Worm (Caenorhabditis elegans): ENCODE data around the gene C35A5.11.

DNA sequence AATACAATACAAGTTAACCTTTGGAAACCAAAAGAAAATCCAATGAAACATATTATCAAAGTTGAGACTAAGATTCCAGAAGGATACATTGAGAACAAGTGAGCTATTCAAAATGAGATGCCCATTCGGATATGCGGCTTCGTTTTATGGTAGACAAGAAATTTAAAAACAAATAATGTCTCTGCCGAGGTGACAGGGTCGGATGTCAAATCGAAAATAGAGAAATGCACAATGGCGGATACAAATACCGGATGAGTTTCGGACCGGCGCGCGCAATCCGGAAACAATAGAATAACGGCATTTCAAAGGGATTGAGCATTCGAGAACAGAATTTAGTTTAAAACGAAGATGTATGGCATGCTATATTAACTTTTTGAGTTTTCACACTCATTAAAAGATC lies 39.6 kb downstream of the C35A5.11 start, which contains the start of gene F22E12.3:
- TF ChIP-seq nhr-10 (tag; optimal IDR thresholded peaks at IDR 0.05) (no peak), sma-3 (GFP tag; optimal IDR thresholded peaks at IDR 0.05) (no peak), mdl-1 (tag; optimal IDR thresholded peaks at IDR 0.05) (no peak), nhr-12 (tag; optimal IDR thresholded peaks at IDR 0.05) (no peak), nhr-23 (tag; optimal IDR thresholded peaks at IDR 0.05) (no peak), unc-62 (GFP tag; optimal IDR thresholded peaks at IDR 0.05) (no peak), nhr-25 (tag; optimal IDR thresholded peaks at IDR 0.05) (no peak), skn-1 (tag; optimal IDR thresholded peaks at IDR 0.05) (no peak), lin-13 (GFP tag; optimal IDR thresholded peaks at IDR 0.05) (no peak), ztf-4 (tag; optimal IDR thresholded peaks at IDR 0.05) (no peak), nhr-77 (tag; optimal IDR thresholded peaks at IDR 0.05) (no peak), snpc-4 (tag; optimal IDR thresholded peaks at IDR 0.05) (no peak), unc-39 (tag; optimal IDR thresholded peaks at IDR 0.05) (no peak), blmp-1 (tag; optimal IDR thresholded peaks at IDR 0.05; ENCODE audit: insufficient read depth) (no peak)

Data from whole organism, L2 larva.